Worm (Caenorhabditis elegans): ENCODE data around the gene M01A8.1.

M01A8.1 gene

DNA sequence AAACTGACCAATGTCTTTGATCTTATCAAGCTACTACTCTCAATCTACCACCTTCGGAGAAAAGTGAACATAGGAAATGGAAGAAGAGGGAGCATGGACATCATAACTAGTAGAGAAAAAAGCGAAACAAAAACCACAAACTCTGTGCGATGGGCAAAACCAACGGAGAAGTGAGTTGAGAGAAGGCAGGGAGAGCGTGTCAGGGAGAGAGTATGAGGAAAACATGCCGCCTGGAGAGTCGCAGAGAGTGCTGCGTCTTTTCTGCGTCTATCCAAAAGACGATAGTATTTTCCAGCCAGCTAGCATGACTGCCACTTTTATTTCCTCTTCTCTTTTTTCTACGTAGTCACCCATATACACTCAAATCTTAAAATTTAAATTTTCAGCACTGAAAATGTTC is 17.1 kb upstream of the M01A8.1 start, which contains the start of gene saeg-2:
Gene saeg-2 (plus strand): TSS at position 381 of the 400 bp plus-strand sequence.
- TF ChIP-seq hmg-4 (GFP tag; optimal IDR thresholded peaks at IDR 0.05): peak; percentile 47
- TF ChIP-seq ceh-13 (GFP tag; optimal IDR thresholded peaks at IDR 0.05): no peak
- TF ChIP-seq pes-1 (GFP tag; IDR thresholded peaks at IDR 0.05): no peak
- TF ChIP-seq aly-1 (tag; optimal IDR thresholded peaks at IDR 0.05): no peak
- TF ChIP-seq sea-1 (GFP tag; conservative IDR thresholded peaks at IDR 0.05): no peak
- TF ChIP-seq ama-1 (optimal IDR thresholded peaks at IDR 0.05): no peak
- TF ChIP-seq hnd-1 (tag; optimal IDR thresholded peaks at IDR 0.05): no peak
- TF ChIP-seq ets-7 (tag; optimal IDR thresholded peaks at IDR 0.05): no peak
- peak; percentile 17 for TF ChIP-seq F13C5.2 (tag; optimal IDR thresholded peaks at IDR 0.05)

DNA sequence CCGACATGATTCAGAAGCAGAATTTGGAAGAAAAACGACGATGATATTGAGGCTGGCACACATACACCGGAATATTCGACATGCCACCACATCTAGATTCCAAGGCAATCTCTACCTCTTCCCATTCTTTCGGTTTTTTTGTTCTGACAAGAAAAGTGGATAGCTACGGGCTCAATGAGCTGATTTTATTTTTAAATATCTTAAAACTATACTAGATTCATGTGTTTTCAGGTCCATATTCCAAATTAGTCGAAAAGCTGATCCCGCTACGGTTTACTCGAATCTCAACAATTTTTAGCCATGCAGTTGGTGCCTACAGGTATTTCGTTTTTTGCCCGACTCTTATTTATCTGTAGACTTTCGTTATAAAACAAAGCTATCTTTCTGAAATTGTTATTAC is 14.4 kb upstream of the M01A8.1 start, which contains the start of gene dat-1:
Gene dat-1 (plus strand): TSS at position 301 of the 400 bp plus-strand sequence.
- no peak for TF ChIP-seq ceh-13 (GFP tag; optimal IDR thresholded peaks at IDR 0.05)
- no peak for TF ChIP-seq hmg-4 (GFP tag; optimal IDR thresholded peaks at IDR 0.05)
- TF ChIP-seq tra-4 (tag; optimal IDR thresholded peaks at IDR 0.05): no peak
- no peak for TF ChIP-seq flt-1 (GFP tag; IDR thresholded peaks at IDR 0.05)
- no peak for TF ChIP-seq tbx-11 (GFP tag; IDR thresholded peaks at IDR 0.05)
- TF ChIP-seq hnd-1 (tag; optimal IDR thresholded peaks at IDR 0.05): no peak
- TF ChIP-seq ama-1 (optimal IDR thresholded peaks at IDR 0.05): no peak
- no peak for TF ChIP-seq sea-1 (GFP tag; conservative IDR thresholded peaks at IDR 0.05)
- TF ChIP-seq F13C5.2 (tag; optimal IDR thresholded peaks at IDR 0.05): no peak
- no peak for TF ChIP-seq scrt-1 (GFP tag; IDR thresholded peaks at IDR 0.05)
- no peak for TF ChIP-seq ets-7 (tag; optimal IDR thresholded peaks at IDR 0.05)
- TF ChIP-seq hmbx-1 (tag; optimal IDR thresholded peaks at IDR 0.05): no peak
- TF ChIP-seq aly-1 (tag; optimal IDR thresholded peaks at IDR 0.05): no peak
- no peak for TF ChIP-seq B0310.2 (tag; optimal IDR thresholded peaks at IDR 0.05)
- TF ChIP-seq tbx-37 (GFP tag; conservative IDR thresholded peaks at IDR 0.05): no peak
- TF ChIP-seq pes-1 (GFP tag; IDR thresholded peaks at IDR 0.05): no peak

DNA sequence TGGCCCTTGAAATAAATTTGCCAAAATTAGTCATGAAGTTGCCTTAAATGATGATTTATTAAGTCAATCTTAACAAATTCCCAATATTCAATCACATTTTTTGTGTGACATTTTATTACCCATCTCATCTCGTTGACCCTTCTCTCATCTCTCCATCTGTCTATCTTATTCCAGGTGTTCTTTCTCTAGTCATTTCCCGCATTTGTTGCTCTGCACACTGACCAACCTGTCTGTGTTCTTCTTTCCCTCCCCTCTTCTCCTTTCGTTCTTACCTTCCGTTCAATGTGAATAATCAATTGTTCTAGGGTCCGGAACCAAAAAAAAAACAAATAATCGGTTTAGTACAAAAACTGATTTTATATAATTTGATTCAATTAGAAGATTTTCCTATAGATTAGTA is 9.8 kb upstream of the M01A8.1 start, which contains the start of gene T02C1.1:
Gene T02C1.1 (plus strand): TSS at position 305 of the 400 bp plus-strand sequence.
- TF ChIP-seq tra-4 (tag; optimal IDR thresholded peaks at IDR 0.05): no peak
- TF ChIP-seq aly-1 (tag; optimal IDR thresholded peaks at IDR 0.05): peak; percentile 26

DNA sequence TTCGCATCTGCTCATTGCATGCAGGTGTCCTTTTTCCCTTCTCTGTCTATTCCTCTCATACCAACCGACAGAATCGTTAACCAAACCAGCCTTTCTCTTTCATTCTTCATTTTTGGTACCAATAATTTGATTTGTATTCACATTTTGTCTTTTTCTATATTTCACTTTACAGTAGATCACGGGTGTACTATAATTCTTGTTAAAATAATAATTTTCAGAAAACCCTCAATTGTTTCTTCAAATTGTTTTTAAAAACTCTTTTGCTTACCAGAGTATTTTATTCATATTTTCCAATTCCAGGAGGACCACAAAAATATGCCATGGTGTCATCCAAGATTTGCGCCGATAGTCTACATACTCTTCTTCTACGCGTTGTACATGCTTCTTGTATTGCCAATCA is 6.3 kb upstream of the M01A8.1 start, which contains the start of gene T02C1.2:
Gene T02C1.2 (plus strand): TSS at position 301 of the 400 bp plus-strand sequence.
- no peak for TF ChIP-seq hmbx-1 (tag; optimal IDR thresholded peaks at IDR 0.05)
- TF ChIP-seq B0310.2 (tag; optimal IDR thresholded peaks at IDR 0.05): no peak
- no peak for TF ChIP-seq pes-1 (GFP tag; IDR thresholded peaks at IDR 0.05)
- no peak for TF ChIP-seq ceh-36 (tag; optimal IDR thresholded peaks at IDR 0.05)
- TF ChIP-seq sea-1 (GFP tag; conservative IDR thresholded peaks at IDR 0.05): no peak
- TF ChIP-seq tbx-37 (GFP tag; conservative IDR thresholded peaks at IDR 0.05): no peak
- TF ChIP-seq flt-1 (GFP tag; IDR thresholded peaks at IDR 0.05): no peak
- TF ChIP-seq ceh-13 (GFP tag; optimal IDR thresholded peaks at IDR 0.05): no peak
- TF ChIP-seq tra-4 (tag; optimal IDR thresholded peaks at IDR 0.05): no peak
- TF ChIP-seq scrt-1 (GFP tag; IDR thresholded peaks at IDR 0.05): no peak

DNA sequence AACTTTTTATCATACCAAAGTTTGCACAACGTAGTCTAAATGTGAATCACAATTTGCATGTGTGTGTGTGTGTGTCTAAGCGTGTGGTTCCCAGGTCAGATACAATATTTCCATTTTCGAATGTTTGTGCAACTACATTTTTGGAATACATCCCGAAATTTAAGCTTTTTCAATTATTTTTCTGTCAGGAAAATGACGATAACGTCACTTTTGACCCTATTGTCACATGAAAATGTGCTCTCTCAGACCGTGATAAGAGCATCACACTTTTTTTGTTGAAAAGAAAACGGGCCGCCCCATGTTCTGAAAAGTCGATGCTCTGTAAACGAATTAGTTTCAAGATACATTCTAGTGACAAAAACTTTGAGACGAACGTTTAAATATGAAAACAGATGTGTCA is 2.1 kb upstream of the M01A8.1 start:
- TF ChIP-seq tbx-11 (GFP tag; IDR thresholded peaks at IDR 0.05) (no peak), flt-1 (GFP tag; IDR thresholded peaks at IDR 0.05) (no peak), tra-4 (tag; optimal IDR thresholded peaks at IDR 0.05) (no peak), hnd-1 (tag; optimal IDR thresholded peaks at IDR 0.05) (no peak), scrt-1 (GFP tag; IDR thresholded peaks at IDR 0.05) (no peak), hmbx-1 (tag; optimal IDR thresholded peaks at IDR 0.05) (no peak), ceh-36 (tag; optimal IDR thresholded peaks at IDR 0.05) (no peak), sea-1 (GFP tag; conservative IDR thresholded peaks at IDR 0.05) (no peak), ets-7 (tag; optimal IDR thresholded peaks at IDR 0.05) (no peak), hmg-4 (GFP tag; optimal IDR thresholded peaks at IDR 0.05) (no peak), ama-1 (optimal IDR thresholded peaks at IDR 0.05) (no peak), aly-1 (tag; optimal IDR thresholded peaks at IDR 0.05) (no peak), pes-1 (GFP tag; IDR thresholded peaks at IDR 0.05) (no peak), B0310.2 (tag; optimal IDR thresholded peaks at IDR 0.05) (no peak), tbx-37 (GFP tag; conservative IDR thresholded peaks at IDR 0.05) (no peak), ceh-13 (GFP tag; optimal IDR thresholded peaks at IDR 0.05) (no peak), F13C5.2 (tag; optimal IDR thresholded peaks at IDR 0.05) (no peak)

DNA sequence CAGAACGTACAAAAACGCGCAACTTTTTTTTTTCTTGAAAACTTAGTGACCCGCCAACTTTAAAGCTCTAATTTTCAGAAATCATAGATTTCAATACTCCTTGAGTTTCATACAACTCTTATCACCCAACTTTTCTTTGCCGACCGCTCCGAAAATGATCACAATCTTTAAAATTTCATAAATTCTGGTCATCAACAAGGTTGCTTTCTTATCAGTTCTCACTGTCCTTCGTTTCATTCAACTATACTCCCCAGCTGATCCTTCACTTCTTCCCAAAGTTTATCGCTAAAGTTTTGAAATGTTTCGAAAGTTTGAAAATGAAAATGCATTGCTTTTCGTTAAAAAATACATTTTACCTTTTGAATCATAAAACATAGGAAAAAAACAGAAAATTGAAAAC is 1.3 kb upstream of the M01A8.1 start:
- TF ChIP-seq hmg-4 (GFP tag; optimal IDR thresholded peaks at IDR 0.05) (no peak), hmbx-1 (tag; optimal IDR thresholded peaks at IDR 0.05) (no peak), pes-1 (GFP tag; IDR thresholded peaks at IDR 0.05) (no peak), sea-1 (GFP tag; conservative IDR thresholded peaks at IDR 0.05) (no peak), ama-1 (optimal IDR thresholded peaks at IDR 0.05) (no peak), tra-4 (tag; optimal IDR thresholded peaks at IDR 0.05) (no peak), aly-1 (tag; optimal IDR thresholded peaks at IDR 0.05) (no peak), ets-7 (tag; optimal IDR thresholded peaks at IDR 0.05) (no peak), hnd-1 (tag; optimal IDR thresholded peaks at IDR 0.05) (no peak), tbx-37 (GFP tag; conservative IDR thresholded peaks at IDR 0.05) (no peak), F13C5.2 (tag; optimal IDR thresholded peaks at IDR 0.05) (no peak), scrt-1 (GFP tag; IDR thresholded peaks at IDR 0.05) (no peak), ceh-36 (tag; optimal IDR thresholded peaks at IDR 0.05) (no peak), B0310.2 (tag; optimal IDR thresholded peaks at IDR 0.05) (no peak), tbx-11 (GFP tag; IDR thresholded peaks at IDR 0.05) (no peak)

DNA sequence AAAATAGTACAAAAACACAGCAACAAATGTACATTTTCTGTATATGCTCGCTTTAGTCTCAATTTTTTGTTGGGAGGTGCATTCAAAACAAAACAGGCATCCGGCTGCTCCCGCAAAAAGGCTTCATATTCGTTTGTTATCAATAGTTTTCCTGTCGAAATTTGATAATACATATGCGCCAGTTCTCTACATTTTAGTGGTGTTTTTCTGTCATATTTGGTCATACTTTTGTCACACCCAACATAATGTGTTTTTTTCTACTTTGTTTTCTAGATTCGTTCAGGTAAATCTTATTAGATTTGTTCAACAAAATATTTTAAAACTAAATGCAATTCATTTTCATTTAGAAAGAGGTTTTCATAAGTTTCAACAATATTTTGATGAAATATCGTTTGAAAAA is 1.4 kb downstream of the M01A8.1 start:
- no peak for TF ChIP-seq B0310.2 (tag; optimal IDR thresholded peaks at IDR 0.05)

DNA sequence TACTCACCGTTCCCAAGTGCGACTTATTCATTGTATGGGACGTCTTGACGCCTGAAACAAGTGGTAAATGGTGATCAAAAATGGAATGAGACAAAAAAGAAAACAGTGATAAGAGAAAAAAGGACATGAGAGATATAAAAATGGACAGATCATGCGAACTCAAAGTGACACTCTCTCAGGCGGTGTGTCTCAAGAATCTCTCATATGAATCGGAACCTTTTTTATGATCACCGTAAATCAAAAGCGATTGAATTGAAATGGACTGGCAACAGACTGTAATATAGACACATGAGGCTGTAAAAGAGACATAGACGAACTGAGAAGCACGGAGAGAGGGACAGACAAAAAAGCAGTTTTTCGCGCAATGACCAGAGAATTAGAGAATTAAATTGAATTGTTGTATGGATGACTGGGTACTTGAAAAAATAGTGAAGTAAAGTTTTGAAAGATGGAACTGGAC is 12.0 kb downstream of the M01A8.1 start, which contains the start of gene clip-1:
Gene clip-1 (minus strand): TSS at position 51 of the 460 bp plus-strand sequence.
- no peak for TF ChIP-seq pes-1 (GFP tag; IDR thresholded peaks at IDR 0.05)
- no peak for TF ChIP-seq hnd-1 (tag; optimal IDR thresholded peaks at IDR 0.05)
- no peak for TF ChIP-seq tra-4 (tag; optimal IDR thresholded peaks at IDR 0.05)
- no peak for TF ChIP-seq scrt-1 (GFP tag; IDR thresholded peaks at IDR 0.05)
- no peak for TF ChIP-seq ceh-13 (GFP tag; optimal IDR thresholded peaks at IDR 0.05)
- TF ChIP-seq B0310.2 (tag; optimal IDR thresholded peaks at IDR 0.05): no peak
- no peak for TF ChIP-seq aly-1 (tag; optimal IDR thresholded peaks at IDR 0.05)
- no peak for TF ChIP-seq hmg-4 (GFP tag; optimal IDR thresholded peaks at IDR 0.05)
- TF ChIP-seq F13C5.2 (tag; optimal IDR thresholded peaks at IDR 0.05): no peak
- no peak for TF ChIP-seq ceh-36 (tag; optimal IDR thresholded peaks at IDR 0.05)
- TF ChIP-seq hmbx-1 (tag; optimal IDR thresholded peaks at IDR 0.05): no peak
- TF ChIP-seq tbx-37 (GFP tag; conservative IDR thresholded peaks at IDR 0.05): no peak
- no peak for TF ChIP-seq ama-1 (optimal IDR thresholded peaks at IDR 0.05)
- TF ChIP-seq ets-7 (tag; optimal IDR thresholded peaks at IDR 0.05): no peak
- no peak for TF ChIP-seq tbx-11 (GFP tag; IDR thresholded peaks at IDR 0.05)
- TF ChIP-seq flt-1 (GFP tag; IDR thresholded peaks at IDR 0.05): no peak
